Fruit fly (Drosophila melanogaster): ENCODE measurements around the gene TM9SF4.

The TM9SF4 gene

DNA sequence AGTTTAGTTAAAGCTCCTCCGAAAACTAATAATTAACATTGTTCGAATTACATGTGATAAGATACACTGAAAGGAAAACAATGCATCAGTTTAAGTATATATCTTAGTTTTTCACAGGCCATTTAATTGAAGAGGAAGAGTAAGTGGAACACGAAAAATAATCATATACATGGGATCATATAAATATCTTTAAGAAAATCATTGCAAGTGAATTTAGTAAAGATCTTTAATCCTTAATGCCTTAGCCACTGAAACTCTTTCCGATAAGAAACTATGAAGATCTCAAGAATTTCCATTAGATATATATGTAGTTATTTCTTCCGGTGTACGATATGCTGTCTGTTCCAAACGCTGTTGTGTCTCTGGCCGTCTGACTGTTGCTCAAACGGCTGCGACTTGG lies 31.9 kb downstream of the TM9SF4 start (continued):
- TF ChIP-seq CG10979 (tag; optimal IDR thresholded peaks at IDR 0.05) (peak; percentile 67), eyg (GFP tag; optimal IDR thresholded peaks at IDR 0.05) (peak; percentile 54), Dip2 (GFP tag; IDR thresholded peaks at IDR 0.05) (no peak), stc (GFP tag; IDR thresholded peaks at IDR 0.05) (peak; percentile 63), CG10147 (GFP tag; optimal IDR thresholded peaks at IDR 0.05) (peak; percentile 50), wdn (GFP tag; IDR thresholded peaks at IDR 0.05) (no peak), ewg (GFP tag; optimal IDR thresholded peaks at IDR 0.05) (peak; percentile 55), CG6813 (GFP tag; optimal IDR thresholded peaks at IDR 0.05) (no peak), rib (GFP tag; IDR thresholded peaks at IDR 0.05) (no peak), CG3995 (GFP tag; optimal IDR thresholded peaks at IDR 0.05) (no peak), ci (GFP tag; IDR thresholded peaks at IDR 0.05) (peak; percentile 57; the same call in 1 of the 3 replicates), Dfd (GFP tag; optimal IDR thresholded peaks at IDR 0.05) (no peak), CG4424 (GFP tag; optimal IDR thresholded peaks at IDR 0.05) (peak; percentile 45), cwo (GFP tag; optimal IDR thresholded peaks at IDR 0.05) (peak; percentile 41), B-H2 (GFP tag; optimal IDR thresholded peaks at IDR 0.05) (no peak), Mrtf (GFP tag; IDR thresholded peaks at IDR 0.05) (0 out of 3 replicates have a peak, but pooled peaks have one; percentile 34), CG1832 (GFP tag; optimal IDR thresholded peaks at IDR 0.05) (no peak), tin (GFP tag; optimal IDR thresholded peaks at IDR 0.05) (peak; percentile 9), mam (GFP tag; optimal IDR thresholded peaks at IDR 0.05) (peak; percentile 27), Dad (GFP tag; optimal IDR thresholded peaks at IDR 0.05) (peak; percentile 43), Tbp (GFP tag; optimal IDR thresholded peaks at IDR 0.05) (no peak), onecut (GFP tag; IDR thresholded peaks at IDR 0.05) (peak; percentile 24; the same call in 1 of the 2 replicates), CG9609 (GFP tag; optimal IDR thresholded peaks at IDR 0.05) (peak; percentile 18), CG10209 (GFP tag; optimal IDR thresholded peaks at IDR 0.05) (peak; percentile 73), sisA (GFP tag; IDR thresholded peaks at IDR 0.05) (peak; percentile 59), CG16813 (GFP tag; IDR thresholded peaks at IDR 0.05; ENCODE audit: partially characterized antibody) (no peak), al (GFP tag; IDR thresholded peaks at IDR 0.05) (peak; percentile 30), CG3407 (GFP tag; optimal IDR thresholded peaks at IDR 0.05) (peak; percentile 49), sob (GFP tag; IDR thresholded peaks at IDR 0.05) (peak; percentile 40; the same call in 1 of the 2 replicates), Asciz (GFP tag; optimal IDR thresholded peaks at IDR 0.05) (peak; percentile 41), Hr3 (GFP tag; optimal IDR thresholded peaks at IDR 0.05) (peak; percentile 51), CG15514 (GFP tag; optimal IDR thresholded peaks at IDR 0.05) (peak; percentile 10), Hr51 (GFP tag; optimal IDR thresholded peaks at IDR 0.05) (peak; percentile 18 to 83), tgo (GFP tag; IDR thresholded peaks at IDR 0.05) (0 out of 3 replicates have a peak, but pooled peaks have one; percentile 24), CG17829 (tag; optimal IDR thresholded peaks at IDR 0.05) (peak; percentile 35), luna (GFP tag; optimal IDR thresholded peaks at IDR 0.05) (no peak), CG3726 (GFP tag; IDR thresholded peaks at IDR 0.05) (no peak), CG15601 (tag; optimal IDR thresholded peaks at IDR 0.05) (peak; percentile 33), chn (GFP tag; optimal IDR thresholded peaks at IDR 0.05) (peak; percentile 18), Chrac-16 (GFP tag; optimal IDR thresholded peaks at IDR 0.05) (peak; percentile 11), CG12299 (tag; optimal IDR thresholded peaks at IDR 0.05) (peak; percentile 17), shn (GFP tag; optimal IDR thresholded peaks at IDR 0.05) (no peak), Camta (GFP tag; optimal IDR thresholded peaks at IDR 0.05) (peak; percentile 17), ind (GFP tag; optimal IDR thresholded peaks at IDR 0.05) (peak; percentile 44), CG11093 (GFP tag; IDR thresholded peaks at IDR 0.05) (no peak), Awh (GFP tag; IDR thresholded peaks at IDR 0.05) (peak; percentile 40; the same call in 1 of the 2 replicates), CG9932 (GFP tag; IDR thresholded peaks at IDR 0.05) (peak; percentile 32; the same call in 1 of the 2 replicates), CG4854 (GFP tag; optimal IDR thresholded peaks at IDR 0.05) (peak; percentile 43), Ets97D (GFP tag; optimal IDR thresholded peaks at IDR 0.05) (peak; percentile 24), CG33213 (GFP tag; optimal IDR thresholded peaks at IDR 0.05) (peak; percentile 21), CG9727 (GFP tag; optimal IDR thresholded peaks at IDR 0.05) (peak; percentile 61)
